Worm (Caenorhabditis elegans) whole organism, young adult: Measurements from ENCODE around the gene T24B8.4.

Experiments
- B0336.3 ChIP-seq: fragments of 200-800 bp; sonication (Bioruptor generic); IDR thresholded peaks from 2 replicates; pipeline ENCODE4 v1.3.6; 2022; ENCODE audit warnings: missing genetic modification characterization, missing compliant biosample characterization
- C17E4.6 ChIP-seq: fragments of 200-800 bp; sonication (Bioruptor generic); IDR thresholded peaks from 2 replicates; pipeline ENCODE4 v1.3.6; 2022; ENCODE audit warnings: missing genetic modification reagents, missing genetic modification characterization, missing compliant biosample characterization
- F37B4.10 ChIP-seq: fragments of 200-800 bp; sonication (Bioruptor generic); IDR thresholded peaks from 2 replicates; pipeline ENCODE4 v1.3.6; 2022; ENCODE audit warnings: missing genetic modification characterization, missing compliant biosample characterization
- F55B11.4 ChIP-seq: sonication (generic microtip); optimal IDR thresholded peaks from 2 replicates; lab custom pipeline; 2016; ENCODE audit warnings: missing compliant biosample characterization, missing genetic modification characterization, borderline replicate concordance; ENCODE audit not compliant: insufficient read depth
- F57C9.4 ChIP-seq: sonication (generic microtip); optimal IDR thresholded peaks from 2 replicates; lab custom pipeline; 2017; ENCODE audit warnings: mild to moderate bottlenecking, missing genetic modification characterization, missing compliant biosample characterization
- K11D2.4 ChIP-seq: fragments of 200-800 bp; sonication (Bioruptor generic); IDR thresholded peaks from 2 replicates; pipeline ENCODE4 v1.3.6; 2022; ENCODE audit warnings: missing genetic modification reagents, missing genetic modification characterization, missing compliant biosample characterization
- T26A5.8 ChIP-seq: sonication (generic microtip); optimal IDR thresholded peaks from 2 replicates; lab custom pipeline; 2016; ENCODE audit warnings: missing genetic modification characterization, missing compliant biosample characterization
- Y53G8AR.9 ChIP-seq: fragments of 200-800 bp; sonication (Bioruptor generic); conservative IDR thresholded peaks from 2 replicates; pipeline ENCODE4 v1.3.6; 2022; ENCODE audit warnings: missing genetic modification reagents, missing genetic modification characterization, missing compliant biosample characterization
- Y95B8A.8 ChIP-seq: fragments of 200-800 bp; sonication (Bioruptor generic); IDR thresholded peaks from 2 replicates; pipeline ENCODE4 v1.3.6; 2022; ENCODE audit warnings: missing genetic modification reagents, missing genetic modification characterization, missing compliant biosample characterization
- ama-1 ChIP-seq, 3 experiments: fragments of 150-350 bp in 1 of 3; sonication (generic microtip) in 2 of 3; optimal IDR thresholded peaks; 2 replicates each; lab custom pipeline; 2014 to 2018; ENCODE audit warnings: missing biosample characterization in 2 of 3, missing genetic modification characterization in 2 of 3, missing genetic modification reagents in 2 of 3
- aptf-2 ChIP-seq: fragments of 200-800 bp; sonication (Bioruptor generic); conservative IDR thresholded peaks from 2 replicates; pipeline ENCODE4 v1.3.6; 2022; ENCODE audit warnings: missing genetic modification reagents, missing genetic modification characterization, missing compliant biosample characterization
- aptf-3 ChIP-seq: fragments of 200-800 bp; sonication (Bioruptor generic); IDR thresholded peaks from 2 replicates; pipeline ENCODE4 v1.3.6; 2022; ENCODE audit warnings: missing genetic modification characterization, missing compliant biosample characterization
- athp-1 ChIP-seq: sonication (generic microtip); optimal IDR thresholded peaks from 2 replicates; lab custom pipeline; 2017; ENCODE audit warnings: mild to moderate bottlenecking, missing genetic modification characterization, missing compliant biosample characterization
- attf-5 ChIP-seq: fragments of 200-800 bp; sonication (Bioruptor generic); optimal IDR thresholded peaks from 2 replicates; lab custom pipeline; 2018; ENCODE audit warnings: mild to moderate bottlenecking, missing genetic modification characterization, missing compliant biosample characterization
- bed-1 ChIP-seq: fragments of 200-800 bp; sonication (Bioruptor generic); IDR thresholded peaks from 2 replicates; pipeline ENCODE4 v1.3.6; 2022; ENCODE audit warnings: missing genetic modification reagents, missing genetic modification characterization, missing compliant biosample characterization
- cebp-1 ChIP-seq, 2 experiments: fragments of 200-800 bp in 1 of 2; sonication (Bioruptor generic) in 1 of 2; sonication (generic microtip) in 1 of 2; IDR thresholded peaks in 1 of 2; optimal IDR thresholded peaks in 1 of 2; 2 replicates each; pipeline versions ENCODE4 v1.3.6 to Lab custom; 2017 to 2022; ENCODE audit warnings: missing compliant biosample characterization in 2 of 2, missing genetic modification characterization in 2 of 2, mild to moderate bottlenecking in 1 of 2, missing genetic modification reagents in 1 of 2, moderate library complexity in 1 of 2
- cebp-2 ChIP-seq: fragments of 200-800 bp; sonication (Bioruptor generic); IDR thresholded peaks from 2 replicates; pipeline ENCODE4 v1.3.6; 2022; ENCODE audit warnings: missing genetic modification characterization, missing compliant biosample characterization
- ceh-27 ChIP-seq: fragments of 200-800 bp; sonication (Bioruptor generic); optimal IDR thresholded peaks from 2 replicates; lab custom pipeline; 2018; ENCODE audit warnings: mild to moderate bottlenecking, missing genetic modification characterization, moderate library complexity, missing compliant biosample characterization
- ceh-40 ChIP-seq: fragments of 200-800 bp; sonication (Bioruptor generic); IDR thresholded peaks from 2 replicates; pipeline ENCODE4 v1.3.6; 2022; ENCODE audit warnings: missing genetic modification characterization, missing compliant biosample characterization
- chd-7 ChIP-seq: sonication (generic microtip); optimal IDR thresholded peaks from 2 replicates; lab custom pipeline; 2016; ENCODE audit warnings: mild to moderate bottlenecking, missing genetic modification characterization, moderate library complexity, missing compliant biosample characterization
- dpl-1 ChIP-seq: fragments of 150-350 bp; optimal IDR thresholded peaks from 2 replicates; lab custom pipeline; 2014; ENCODE audit warnings: missing biosample characterization, missing genetic modification reagents, missing genetic modification characterization
- egrh-3 ChIP-seq: fragments of 200-800 bp; sonication (Bioruptor generic); IDR thresholded peaks from 2 replicates; pipeline ENCODE4 v1.3.6; 2022; ENCODE audit warnings: missing genetic modification reagents, missing genetic modification characterization, missing compliant biosample characterization
- ets-4 ChIP-seq: fragments of 200-800 bp; sonication (Bioruptor generic); optimal IDR thresholded peaks from 2 replicates; lab custom pipeline; 2018; ENCODE audit warnings: mild to moderate bottlenecking, missing genetic modification characterization, missing compliant biosample characterization
- hmg-1.2 ChIP-seq: fragments of 200-800 bp; sonication (Bioruptor generic); IDR thresholded peaks from 2 replicates; pipeline ENCODE4 v1.3.6; 2022; ENCODE audit warnings: missing genetic modification reagents, missing genetic modification characterization, missing compliant biosample characterization
- lin-26 ChIP-seq: fragments of 200-800 bp; sonication (Bioruptor generic); IDR thresholded peaks from 2 replicates; pipeline ENCODE4 v1.3.6; 2022; ENCODE audit warnings: missing genetic modification reagents, missing genetic modification characterization, missing compliant biosample characterization
- lin-54 ChIP-seq: fragments of 200-800 bp; sonication (Bioruptor generic); optimal IDR thresholded peaks from 2 replicates; lab custom pipeline; 2018; ENCODE audit warnings: mild to moderate bottlenecking, missing genetic modification characterization, missing compliant biosample characterization
- lir-1 ChIP-seq: fragments of 200-800 bp; sonication (Bioruptor generic); conservative IDR thresholded peaks from 2 replicates; pipeline ENCODE4 v1.3.6; 2022; ENCODE audit warnings: missing genetic modification reagents, missing genetic modification characterization, missing compliant biosample characterization
- madf-10 ChIP-seq: sonication (generic microtip); optimal IDR thresholded peaks from 2 replicates; lab custom pipeline; 2016; ENCODE audit warnings: mild to moderate bottlenecking, missing genetic modification characterization, missing compliant biosample characterization
- mel-28 ChIP-seq: sonication (generic microtip); optimal IDR thresholded peaks from 2 replicates; lab custom pipeline; 2016; ENCODE audit warnings: borderline replicate concordance, mild to moderate bottlenecking, missing genetic modification characterization, missing compliant biosample characterization
- mes-4 ChIP-seq: sonication (generic microtip); optimal IDR thresholded peaks from 2 replicates; lab custom pipeline; 2016; ENCODE audit warnings: missing genotype, missing genetic modification characterization, missing compliant biosample characterization
- mxl-1 ChIP-seq: sonication (generic microtip); optimal IDR thresholded peaks from 2 replicates; lab custom pipeline; 2016; ENCODE audit warnings: missing genetic modification characterization, missing compliant biosample characterization
- nhr-120 ChIP-seq: fragments of 200-800 bp; sonication (Bioruptor generic); IDR thresholded peaks from 2 replicates; pipeline ENCODE4 v1.3.6; 2022; ENCODE audit warnings: missing genetic modification characterization, missing compliant biosample characterization
- rcor-1 ChIP-seq: fragments of 200-800 bp; sonication (Bioruptor generic); IDR thresholded peaks from 2 replicates; pipeline ENCODE4 v1.3.6; 2022; ENCODE audit warnings: missing genetic modification reagents, missing genetic modification characterization, missing compliant biosample characterization
- rec-8 ChIP-seq, 2 experiments: sonication (generic microtip); optimal IDR thresholded peaks; 2 replicates each; lab custom pipeline; 2016; ENCODE audit warnings: mild to moderate bottlenecking in 2 of 2, missing genetic modification characterization in 2 of 2, missing genetic modification reagents in 2 of 2, missing genotype in 2 of 2, missing biosample characterization in 1 of 2, missing compliant biosample characterization in 1 of 2, moderate library complexity in 1 of 2
- sdz-38 ChIP-seq: sonication (generic microtip); optimal IDR thresholded peaks from 2 replicates; lab custom pipeline; 2016; ENCODE audit warnings: missing genotype, missing genetic modification characterization, missing compliant biosample characterization
- snpc-4 ChIP-seq, 5 experiments: fragments of 150-350 bp in 1 of 5; sonication (generic microtip) in 4 of 5; optimal IDR thresholded peaks; 2 replicates each; lab custom pipeline; 2014 to 2018; ENCODE audit warnings: missing genetic modification characterization in 5 of 5, missing biosample characterization in 3 of 5, antibody characterized with exemption in 2 of 5, mild to moderate bottlenecking in 2 of 5, missing compliant biosample characterization in 2 of 5, missing genotype in 2 of 5, moderate library complexity in 2 of 5, missing genetic modification reagents in 1 of 5
- unc-62 ChIP-seq: fragments of 150-350 bp; optimal IDR thresholded peaks from 2 replicates; lab custom pipeline; 2014; ENCODE audit warnings: missing biosample characterization, missing genetic modification reagents, missing genetic modification characterization
- zfh-2 ChIP-seq: fragments of 200-800 bp; sonication (Bioruptor generic); conservative IDR thresholded peaks from 2 replicates; pipeline ENCODE4 v1.3.6; 2022; ENCODE audit warnings: missing genetic modification reagents, missing genetic modification characterization, missing compliant biosample characterization
- ztf-18 ChIP-seq: sonication (generic microtip); optimal IDR thresholded peaks from 2 replicates; lab custom pipeline; 2016; ENCODE audit warnings: missing genotype, mild to moderate bottlenecking, missing genetic modification characterization, missing compliant biosample characterization

Gene T24B8.4

ce11 chrII:9064437-9064836 lies 6.2 kb downstream of the T24B8.4 start:
- TF ChIP-seq Y95B8A.8 (GFP tag; lab: Robert Waterston, UW) (no peak), aptf-2 (no peak), athp-1 (tag; lab: Kevin White, UChicago) (no peak)
- TF ChIP-seq, all 124 proteins: peak for 0

- no peak for TF ChIP-seq nhr-120 (GFP tag; lab: Robert Waterston, UW)
- TF ChIP-seq chd-7: no peak
- TF ChIP-seq Y53G8AR.9 (GFP tag; lab: Robert Waterston, UW): 0 out of 2 replicates have a peak, but pooled peaks have one; percentile 56
- TF ChIP-seq bed-1 (GFP tag; lab: Robert Waterston, UW): no peak
These were observed 7.3 kb downstream of the T24B8.4 start for ce11 chrII:9063350-9063749.

ce11 chrII:9062261-9062948 lies 8.2 kb downstream of the T24B8.4 start:
- TF ChIP-seq mel-28 (tag; lab: Kevin White, UChicago): no peak
- TF ChIP-seq cebp-1 (GFP tag; IDR thresholded peaks at IDR 0.05; lab: Robert Waterston, UW): peak; percentile 61; the same call in 1 of the 2 replicates
- peak; percentile 91 for TF ChIP-seq cebp-1 (tag; optimal IDR thresholded peaks at IDR 0.05; lab: Kevin White, UChicago)
- 0 out of 2 replicates have a peak, but pooled peaks have one; percentile 27 for TF ChIP-seq F37B4.10 (GFP tag; lab: Robert Waterston, UW)
- TF ChIP-seq mes-4 (tag; lab: Kevin White, UChicago): no peak
- no peak for TF ChIP-seq C17E4.6 (GFP tag; lab: Robert Waterston, UW)

- TF ChIP-seq F57C9.4 (tag; lab: Kevin White, UChicago) (no peak), lin-54 (peak; percentile 19), chd-7 (peak; percentile 20), cebp-1 (GFP tag; IDR thresholded peaks at IDR 0.05; lab: Robert Waterston, UW) (0 out of 2 replicates have a peak, but pooled peaks have one; percentile 28), cebp-1 (tag; optimal IDR thresholded peaks at IDR 0.05; lab: Kevin White, UChicago) (peak; percentile 78), snpc-4 (GFP tag; optimal IDR thresholded peaks at IDR 0.05; lab: Kevin White, UChicago) (no peak), snpc-4 (tag; optimal IDR thresholded peaks at IDR 0.05; lab: Kevin White, UChicago) (peak; percentile 5 to 55 (median 36)), ceh-27 (GFP tag; lab: Kevin White, UChicago) (peak; percentile 64), rec-8 (tag; optimal IDR thresholded peaks at IDR 0.05; lab: Kevin White, UChicago) (no peak), attf-5 (peak; percentile 76), F37B4.10 (GFP tag; lab: Robert Waterston, UW) (0 out of 2 replicates have a peak, but pooled peaks have one; percentile 57), hmg-1.2 (GFP tag; lab: Robert Waterston, UW) (peak; percentile 81), mxl-1 (tag; lab: Kevin White, UChicago) (no peak), madf-10 (tag; lab: Kevin White, UChicago) (peak; percentile 90), K11D2.4 (no peak), ztf-18 (tag; lab: Kevin White, UChicago) (peak; percentile 33), B0336.3 (peak; percentile 48; the same call in 1 of the 2 replicates), zfh-2 (GFP tag; lab: Robert Waterston, UW) (peak; percentile 92), rcor-1 (GFP tag; lab: Robert Waterston, UW) (peak; percentile 31; the same call in 1 of the 2 replicates), ets-4 (GFP tag; lab: Kevin White, UChicago) (no peak), F55B11.4 (tag; lab: Kevin White, UChicago) (no peak), ceh-40 (no peak), aptf-3 (no peak), T26A5.8 (tag; lab: Kevin White, UChicago) (no peak), cebp-2 (GFP tag; lab: Robert Waterston, UW) (no peak), ama-1 (optimal IDR thresholded peaks at IDR 0.05; lab: Kevin White, UChicago) (no peak), ama-1 (GFP tag; optimal IDR thresholded peaks at IDR 0.05; lab: Kevin White, UChicago) (no peak), egrh-3 (GFP tag; lab: Robert Waterston, UW) (peak; percentile 56; the same call in 1 of the 2 replicates), unc-62 (GFP tag; lab: Kevin White, UChicago) (no peak), sdz-38 (tag; lab: Kevin White, UChicago) (no peak), lin-26 (GFP tag; lab: Robert Waterston, UW) (peak; percentile 71; the same call in 1 of the 2 replicates), lir-1 (peak; percentile 69), dpl-1 (GFP tag; lab: Kevin White, UChicago) (no peak)
These were observed 9.0 kb downstream of the T24B8.4 start for ce11 chrII:9061557-9062183.
